Worm (Caenorhabditis elegans) whole organism, L1 larva: ENCODE measurements around the gene zip-2.

Experiments used
- ces-1 ChIP-seq: fragments of 150-350 bp; optimal IDR thresholded peaks from 2 replicates; lab custom pipeline; 2014; ENCODE audit warnings: missing biosample characterization, missing genetic modification reagents, missing genetic modification characterization
- egl-27 ChIP-seq, 2 experiments: fragments of 150-350 bp in 1 of 2; sonication (generic microtip); optimal IDR thresholded peaks; 3 replicates each; lab custom pipeline; 2017 to 2018; ENCODE audit warnings: missing biosample characterization in 2 of 2, missing genetic modification characterization in 2 of 2, missing genetic modification reagents in 2 of 2
- snu-23 ChIP-seq: sonication (generic microtip); optimal IDR thresholded peaks from 2 replicates; lab custom pipeline; 2016; ENCODE audit warnings: missing genetic modification characterization, missing compliant biosample characterization
- tbx-2 ChIP-seq: sonication (generic microtip); optimal IDR thresholded peaks from 2 replicates; lab custom pipeline; 2016; ENCODE audit warnings: missing genetic modification characterization, missing compliant biosample characterization

- TF ChIP-seq tbx-2 (no peak), snu-23 (no peak), ces-1 (no peak), egl-27 (tag; optimal IDR thresholded peaks at IDR 0.05; lab: Kevin White, UChicago) (no peak)
Measured at ce11 chrIII:883595-883994, 50.8 kb downstream of the zip-2 start.
